Worm (Caenorhabditis elegans) whole organism, L2 larva: ENCODE measurements around the gene srh-68.

Experiments
- C34F6.9 ChIP-seq: fragments of 150-350 bp; optimal IDR thresholded peaks from 2 replicates; lab custom pipeline; 2014; ENCODE audit warnings: missing biosample characterization, missing genetic modification characterization
- R02D3.7 ChIP-seq: fragments of 150-350 bp; optimal IDR thresholded peaks from 2 replicates; lab custom pipeline; 2014; ENCODE audit warnings: missing biosample characterization, missing genetic modification characterization
- Y55F3AM.14 ChIP-seq: fragments of 200-800 bp; sonication (Bioruptor generic); optimal IDR thresholded peaks from 2 replicates; lab custom pipeline; 2018; ENCODE audit warnings: mild to moderate bottlenecking, missing genetic modification characterization, missing compliant biosample characterization
- ZK546.5 ChIP-seq: sonication (generic microtip); optimal IDR thresholded peaks from 2 replicates; lab custom pipeline; 2017; ENCODE audit warnings: missing biosample characterization, missing genetic modification characterization
- alr-1 ChIP-seq: fragments of 150-350 bp; optimal IDR thresholded peaks from 2 replicates; lab custom pipeline; 2014; ENCODE audit warnings: missing biosample characterization, missing genetic modification characterization
- aly-2 ChIP-seq: fragments of 150-350 bp; optimal IDR thresholded peaks from 2 replicates; lab custom pipeline; 2014; ENCODE audit warnings: missing biosample characterization, missing genetic modification characterization
- ama-1 ChIP-seq: fragments of 150-350 bp; optimal IDR thresholded peaks from 2 replicates; lab custom pipeline; 2018; ENCODE audit warnings: inconsistent platforms
- blmp-1 ChIP-seq: sonication (generic microtip); optimal IDR thresholded peaks from 2 replicates; lab custom pipeline; 2017; ENCODE audit warnings: missing genetic modification characterization, mild to moderate bottlenecking, missing compliant biosample characterization, antibody characterized with exemption, moderate library complexity; ENCODE audit not compliant: insufficient read depth
- ceh-82 ChIP-seq: fragments of 150-350 bp; optimal IDR thresholded peaks from 2 replicates; lab custom pipeline; 2014; ENCODE audit warnings: missing biosample characterization, missing genetic modification characterization
- crh-2 ChIP-seq: sonication (generic microtip); optimal IDR thresholded peaks from 2 replicates; lab custom pipeline; 2017; ENCODE audit warnings: missing biosample characterization, missing genetic modification characterization
- dmd-4 ChIP-seq: sonication (generic microtip); optimal IDR thresholded peaks from 2 replicates; lab custom pipeline; 2017; ENCODE audit warnings: missing biosample characterization, missing genetic modification characterization
- egl-27 ChIP-seq: sonication (generic microtip); optimal IDR thresholded peaks from 3 replicates; lab custom pipeline; 2017; ENCODE audit warnings: missing biosample characterization, missing genetic modification reagents, missing genetic modification characterization
- elt-3 ChIP-seq: sonication (generic microtip); optimal IDR thresholded peaks from 2 replicates; lab custom pipeline; 2017; ENCODE audit warnings: missing biosample characterization, missing genetic modification characterization
- fos-1 ChIP-seq: fragments of 150-350 bp; optimal IDR thresholded peaks from 2 replicates; lab custom pipeline; 2014; ENCODE audit warnings: missing biosample characterization, missing genetic modification characterization
- lin-11 ChIP-seq: fragments of 150-350 bp; sonication (generic microtip); optimal IDR thresholded peaks from 2 replicates; lab custom pipeline; 2014; ENCODE audit warnings: missing biosample characterization, missing genetic modification characterization, inconsistent platforms, mixed read lengths
- lin-13 ChIP-seq: fragments of 150-350 bp; optimal IDR thresholded peaks from 2 replicates; lab custom pipeline; 2014; ENCODE audit warnings: missing biosample characterization, missing genetic modification reagents, missing genetic modification characterization
- lsy-2 ChIP-seq, 2 experiments: fragments of 150-350 bp in 1 of 2; sonication (generic microtip) in 1 of 2; optimal IDR thresholded peaks; 2 replicates each; lab custom pipeline; 2014 to 2017; ENCODE audit warnings: missing biosample characterization in 2 of 2, missing genetic modification characterization in 2 of 2
- mbf-1 ChIP-seq: sonication (generic microtip); optimal IDR thresholded peaks from 2 replicates; lab custom pipeline; 2017; ENCODE audit warnings: missing biosample characterization, missing genetic modification characterization
- mdl-1 ChIP-seq, 2 experiments: fragments of 150-350 bp in 1 of 2; sonication (generic microtip) in 1 of 2; optimal IDR thresholded peaks; 2 replicates each; lab custom pipeline; 2017; ENCODE audit warnings: missing biosample characterization in 2 of 2, missing genetic modification characterization in 2 of 2
- nhr-10 ChIP-seq: sonication (generic microtip); optimal IDR thresholded peaks from 2 replicates; lab custom pipeline; 2017; ENCODE audit warnings: missing biosample characterization, missing genetic modification characterization
- nhr-12 ChIP-seq: fragments of 150-350 bp; optimal IDR thresholded peaks from 2 replicates; lab custom pipeline; 2014; ENCODE audit warnings: missing biosample characterization, missing genetic modification characterization
- nhr-129 ChIP-seq: fragments of 150-350 bp; optimal IDR thresholded peaks from 2 replicates; lab custom pipeline; 2014; ENCODE audit warnings: missing biosample characterization, missing genetic modification characterization
- nhr-21 ChIP-seq: fragments of 150-350 bp; optimal IDR thresholded peaks from 2 replicates; lab custom pipeline; 2014; ENCODE audit warnings: missing biosample characterization, missing genetic modification characterization
- nhr-23 ChIP-seq: fragments of 150-350 bp; optimal IDR thresholded peaks from 2 replicates; lab custom pipeline; 2014; ENCODE audit warnings: missing biosample characterization, missing genetic modification reagents, missing genetic modification characterization
- nhr-25 ChIP-seq: fragments of 150-350 bp; sonication (generic microtip); optimal IDR thresholded peaks from 3 replicates; lab custom pipeline; 2014; ENCODE audit warnings: missing biosample characterization, missing genetic modification characterization
- nhr-6 ChIP-seq: fragments of 150-350 bp; optimal IDR thresholded peaks from 2 replicates; lab custom pipeline; 2014; ENCODE audit warnings: missing biosample characterization, missing genetic modification characterization
- nhr-77 ChIP-seq: fragments of 150-350 bp; optimal IDR thresholded peaks from 2 replicates; lab custom pipeline; 2014; ENCODE audit warnings: missing biosample characterization, missing genetic modification characterization
- peb-1 ChIP-seq: fragments of 150-350 bp; optimal IDR thresholded peaks from 2 replicates; lab custom pipeline; 2014; ENCODE audit warnings: missing biosample characterization, missing genetic modification characterization
- sem-4 ChIP-seq: fragments of 150-350 bp; optimal IDR thresholded peaks from 2 replicates; lab custom pipeline; 2014; ENCODE audit warnings: missing biosample characterization, missing genetic modification reagents, missing genetic modification characterization
- skn-1 ChIP-seq: sonication (generic microtip); optimal IDR thresholded peaks from 2 replicates; lab custom pipeline; 2017; ENCODE audit warnings: missing biosample characterization, missing genetic modification characterization
- sma-3 ChIP-seq: sonication (generic microtip); optimal IDR thresholded peaks from 2 replicates; lab custom pipeline; 2016; ENCODE audit warnings: missing genetic modification reagents, missing genetic modification characterization, missing compliant biosample characterization
- sma-9 ChIP-seq, 2 experiments: fragments of 150-350 bp in 1 of 2; sonication (generic microtip) in 1 of 2; optimal IDR thresholded peaks; 2 replicates each; lab custom pipeline; 2014 to 2016; ENCODE audit warnings: missing genetic modification characterization in 2 of 2, mild to moderate bottlenecking in 1 of 2, missing biosample characterization in 1 of 2, missing compliant biosample characterization in 1 of 2, missing genetic modification reagents in 1 of 2, moderate library complexity in 1 of 2
- snpc-4 ChIP-seq: fragments of 150-350 bp; optimal IDR thresholded peaks from 2 replicates; lab custom pipeline; 2014; ENCODE audit warnings: missing biosample characterization, missing genetic modification characterization
- unc-55 ChIP-seq: fragments of 150-350 bp; sonication (generic microtip); optimal IDR thresholded peaks from 3 replicates; lab custom pipeline; 2014; ENCODE audit warnings: missing biosample characterization, missing genetic modification reagents, missing genetic modification characterization
- unc-62 ChIP-seq: fragments of 150-350 bp; optimal IDR thresholded peaks from 2 replicates; lab custom pipeline; 2014; ENCODE audit warnings: missing biosample characterization, missing genetic modification reagents, missing genetic modification characterization
- ztf-1 ChIP-seq: fragments of 200-800 bp; sonication (Bioruptor generic); conservative IDR thresholded peaks from 2 replicates; pipeline ENCODE4 v1.3.6; 2022; ENCODE audit warnings: missing genetic modification characterization, missing compliant biosample characterization
- ztf-11 ChIP-seq: sonication (generic microtip); optimal IDR thresholded peaks from 2 replicates; lab custom pipeline; 2017; ENCODE audit warnings: missing biosample characterization, missing genetic modification characterization
- ztf-4 ChIP-seq: fragments of 150-350 bp; optimal IDR thresholded peaks from 2 replicates; lab custom pipeline; 2014; ENCODE audit warnings: missing biosample characterization, missing genetic modification characterization

srh-68 gene

DNA sequence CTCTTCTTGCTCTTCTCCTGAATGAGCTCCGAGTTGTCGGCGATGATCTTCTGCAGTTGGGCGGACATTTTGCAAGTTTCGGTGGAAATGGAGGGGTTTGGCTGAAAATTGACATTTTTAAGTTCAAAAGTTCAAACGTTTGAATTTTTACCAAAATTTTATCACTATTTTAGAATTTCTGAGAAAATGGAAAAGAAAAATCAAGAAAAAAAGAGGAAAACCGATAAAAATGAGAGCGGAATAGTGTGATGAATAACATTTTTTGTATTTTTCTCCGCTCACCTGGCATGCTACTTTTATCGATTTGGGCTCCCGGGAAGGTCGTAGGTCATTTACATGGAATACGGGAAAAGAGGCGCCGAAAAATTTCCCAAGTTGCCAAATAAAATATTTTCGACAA, 22.1 kb upstream of the srh-68 start, which contains the start of gene F15A4.10:
Gene F15A4.10, minus strand, starts transcription at position 101 of the 400 bp plus-strand sequence.
- TF ChIP-seq lsy-2 (tag; optimal IDR thresholded peaks at IDR 0.05; lab: Kevin White, UChicago) = no peak
- TF ChIP-seq ama-1 (lab: Kevin White, UChicago) = no peak
- TF ChIP-seq blmp-1 = no peak
- no peak for TF ChIP-seq lin-13 (GFP tag; lab: Kevin White, UChicago)
- TF ChIP-seq ZK546.5 = no peak
- TF ChIP-seq peb-1 (tag; lab: Kevin White, UChicago) = no peak
- TF ChIP-seq mbf-1 (tag; lab: Kevin White, UChicago) = no peak
- no peak for TF ChIP-seq R02D3.7
- TF ChIP-seq sma-3 (GFP tag; lab: Kevin White, UChicago) = no peak
- no peak for TF ChIP-seq egl-27 (tag; lab: Kevin White, UChicago)
- no peak for TF ChIP-seq ztf-1
- no peak for TF ChIP-seq alr-1 (tag; lab: Kevin White, UChicago)
- no peak for TF ChIP-seq crh-2 (tag; lab: Kevin White, UChicago)
- TF ChIP-seq nhr-10 (tag; lab: Kevin White, UChicago) = no peak
- TF ChIP-seq nhr-25 (tag; lab: Kevin White, UChicago) = no peak
- TF ChIP-seq C34F6.9 (tag; lab: Kevin White, UChicago) = no peak
- no peak for TF ChIP-seq nhr-23 (tag; lab: Kevin White, UChicago)
- no peak for TF ChIP-seq ztf-4
- no peak for TF ChIP-seq aly-2 (tag; lab: Kevin White, UChicago)
- TF ChIP-seq nhr-77 = no peak

DNA sequence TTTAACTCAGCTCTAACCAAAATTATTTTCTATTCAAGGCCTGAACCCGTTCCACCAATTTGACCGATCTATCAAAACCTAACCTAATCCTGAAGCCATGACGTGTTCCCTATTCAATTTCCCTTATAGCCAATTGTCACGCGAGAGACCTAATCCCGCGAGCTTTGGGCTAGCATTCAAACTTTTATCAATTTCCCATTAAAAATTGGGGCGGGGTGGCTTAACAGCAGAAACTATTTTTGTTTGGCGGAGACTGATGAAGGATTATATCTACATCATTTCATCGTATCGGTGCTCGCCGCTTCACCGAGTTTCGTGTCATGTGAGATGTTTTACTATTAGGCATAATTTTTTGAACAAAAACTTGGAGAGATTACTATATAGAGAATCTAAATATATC, 18.3 kb upstream of the srh-68 start:
- no peak for TF ChIP-seq nhr-12 (tag; lab: Kevin White, UChicago)
- no peak for TF ChIP-seq lin-13 (GFP tag; lab: Kevin White, UChicago)
- no peak for TF ChIP-seq sma-9 (GFP tag; optimal IDR thresholded peaks at IDR 0.05; lab: Kevin White, UChicago)
- no peak for TF ChIP-seq sma-9 (tag; optimal IDR thresholded peaks at IDR 0.05; lab: Kevin White, UChicago)
- TF ChIP-seq nhr-6 (tag; lab: Kevin White, UChicago) = no peak
- TF ChIP-seq lin-11 (tag; lab: Kevin White, UChicago) = no peak
- no peak for TF ChIP-seq ZK546.5
- TF ChIP-seq ama-1 (lab: Kevin White, UChicago) = no peak
- no peak for TF ChIP-seq nhr-21

DNA sequence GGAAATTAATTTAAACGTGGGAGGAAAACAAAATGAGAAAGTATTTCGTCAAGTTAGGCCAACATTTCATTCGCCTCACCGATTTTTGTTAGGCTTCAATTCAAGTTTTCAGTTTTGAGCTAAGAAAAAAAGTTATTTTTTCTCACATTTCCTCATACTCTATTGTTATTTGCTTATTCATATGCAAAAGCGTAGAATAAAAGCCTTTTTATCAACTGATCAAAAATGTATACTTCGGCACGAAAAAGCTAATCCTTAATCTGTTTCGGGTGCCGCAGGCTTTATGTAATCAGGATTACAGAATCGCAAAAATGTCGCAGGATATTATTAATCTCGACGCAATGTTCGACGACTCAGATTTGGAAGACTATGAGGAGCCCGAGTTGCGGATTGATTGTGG, 17.2 kb upstream of the srh-68 start, which contains the start of gene T21B4.15:
Gene T21B4.15, plus strand, starts transcription at position 301 of the 400 bp plus-strand sequence.
- TF ChIP-seq ztf-1 (no peak), elt-3 (tag; lab: Kevin White, UChicago) (no peak), ztf-4 (no peak), C34F6.9 (tag; lab: Kevin White, UChicago) (no peak), nhr-12 (tag; lab: Kevin White, UChicago) (no peak), sma-3 (GFP tag; lab: Kevin White, UChicago) (no peak), lin-13 (GFP tag; lab: Kevin White, UChicago) (no peak), R02D3.7 (no peak), nhr-129 (tag; lab: Kevin White, UChicago) (no peak), fos-1 (no peak), lsy-2 (tag; optimal IDR thresholded peaks at IDR 0.05; lab: Kevin White, UChicago) (no peak), alr-1 (tag; lab: Kevin White, UChicago) (no peak), nhr-21 (no peak), crh-2 (tag; lab: Kevin White, UChicago) (no peak), nhr-6 (tag; lab: Kevin White, UChicago) (no peak), lin-11 (tag; lab: Kevin White, UChicago) (no peak), unc-62 (GFP tag; lab: Kevin White, UChicago) (no peak), ceh-82 (tag; lab: Kevin White, UChicago) (no peak), skn-1 (no peak)

DNA sequence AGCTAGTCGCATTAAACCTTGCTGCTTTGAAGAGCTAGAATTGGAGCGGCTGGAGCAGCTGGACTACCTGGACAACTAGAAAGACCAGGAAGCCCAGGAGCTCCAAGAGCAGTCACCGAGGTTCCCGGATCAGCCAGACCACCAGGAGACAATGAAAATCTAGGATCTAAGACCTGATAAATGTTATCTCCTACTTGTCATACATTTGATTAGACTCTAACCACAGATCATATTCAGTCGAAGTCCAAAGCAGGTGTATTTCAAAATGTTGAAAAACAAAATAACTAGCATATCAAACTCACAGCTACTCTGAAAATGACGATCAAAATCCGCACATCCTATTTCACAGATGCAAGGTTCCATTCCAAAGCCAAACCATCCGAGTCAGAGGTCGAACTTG, 15.2 kb upstream of the srh-68 start, which contains the start of gene srz-6:
Gene srz-6, plus strand, starts transcription at position 301 of the 400 bp plus-strand sequence.
- no peak for TF ChIP-seq Y55F3AM.14
- TF ChIP-seq sem-4 (tag; lab: Kevin White, UChicago) = no peak

DNA sequence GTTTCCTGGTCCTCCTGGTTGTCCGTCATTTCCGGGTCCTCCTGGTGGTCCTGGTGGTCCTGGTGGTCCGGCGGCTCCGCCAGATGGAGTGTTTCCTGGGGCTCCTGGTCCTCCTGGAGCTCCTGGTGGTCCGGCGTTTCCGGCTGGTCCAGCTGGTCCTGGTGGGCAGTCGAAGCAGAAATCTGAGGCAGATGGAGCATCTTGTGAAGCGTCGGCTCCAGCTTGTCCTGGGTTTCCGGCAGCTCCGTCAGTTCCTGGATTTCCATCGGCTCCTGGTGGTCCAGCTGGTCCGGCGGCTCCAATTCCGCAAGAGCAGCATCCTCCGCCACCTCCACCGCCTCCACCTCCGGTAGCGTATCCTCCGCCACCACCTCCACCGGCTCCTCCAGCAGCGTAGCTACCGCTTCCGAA, 13.1 kb upstream of the srh-68 start:
- TF ChIP-seq nhr-23 (tag; lab: Kevin White, UChicago) = no peak
- TF ChIP-seq fos-1 = no peak
- TF ChIP-seq nhr-25 (tag; lab: Kevin White, UChicago) = no peak
- TF ChIP-seq mbf-1 (tag; lab: Kevin White, UChicago) = no peak
- TF ChIP-seq dmd-4 = no peak
- no peak for TF ChIP-seq ZK546.5
- TF ChIP-seq crh-2 (tag; lab: Kevin White, UChicago) = no peak
- TF ChIP-seq alr-1 (tag; lab: Kevin White, UChicago) = no peak
- no peak for TF ChIP-seq ama-1 (lab: Kevin White, UChicago)
- no peak for TF ChIP-seq skn-1
- TF ChIP-seq Y55F3AM.14 = no peak
- no peak for TF ChIP-seq mdl-1 (tag; optimal IDR thresholded peaks at IDR 0.05; lab: Kevin White, UChicago)
- TF ChIP-seq nhr-77 = no peak
- no peak for TF ChIP-seq unc-62 (GFP tag; lab: Kevin White, UChicago)
- TF ChIP-seq snpc-4 (tag; lab: Kevin White, UChicago) = no peak
- no peak for TF ChIP-seq ztf-11 (tag; lab: Kevin White, UChicago)
- TF ChIP-seq nhr-6 (tag; lab: Kevin White, UChicago) = no peak
- TF ChIP-seq unc-55 (GFP tag; lab: Kevin White, UChicago) = no peak
- TF ChIP-seq sma-3 (GFP tag; lab: Kevin White, UChicago) = no peak
